Worm (Caenorhabditis elegans) whole organism, L3 larva: ENCODE results near the gene E04F6.6.

ENCODE experiments used
- R02D3.7 ChIP-seq: fragments of 150-350 bp; optimal IDR thresholded peaks from 2 replicates; lab custom pipeline; 2014; ENCODE audit warnings: missing biosample characterization, missing genetic modification characterization
- ceh-82 ChIP-seq: fragments of 150-350 bp; optimal IDR thresholded peaks from 2 replicates; lab custom pipeline; 2014; ENCODE audit warnings: missing biosample characterization, missing genetic modification characterization
- elt-2 ChIP-seq: sonication (generic microtip); optimal IDR thresholded peaks from 2 replicates; lab custom pipeline; 2016; ENCODE audit warnings: missing genetic modification reagents, mild to moderate bottlenecking, missing genetic modification characterization, missing compliant biosample characterization
- lin-39 ChIP-seq: fragments of 150-350 bp; optimal IDR thresholded peaks from 2 replicates; lab custom pipeline; 2018; ENCODE audit warnings: missing biosample characterization, missing genetic modification reagents, missing genetic modification characterization
- lsy-12 ChIP-seq: sonication (generic microtip); optimal IDR thresholded peaks from 2 replicates; lab custom pipeline; 2016; ENCODE audit warnings: mild to moderate bottlenecking, missing genetic modification characterization, missing compliant biosample characterization
- unc-62 ChIP-seq: fragments of 150-350 bp; sonication (generic microtip); optimal IDR thresholded peaks from 4 replicates; lab custom pipeline; 2014; ENCODE audit warnings: missing biosample characterization, missing genetic modification reagents, missing genetic modification characterization
- ztf-4 ChIP-seq: fragments of 150-350 bp; optimal IDR thresholded peaks from 2 replicates; lab custom pipeline; 2014; ENCODE audit warnings: missing biosample characterization, missing genetic modification characterization

DNA sequence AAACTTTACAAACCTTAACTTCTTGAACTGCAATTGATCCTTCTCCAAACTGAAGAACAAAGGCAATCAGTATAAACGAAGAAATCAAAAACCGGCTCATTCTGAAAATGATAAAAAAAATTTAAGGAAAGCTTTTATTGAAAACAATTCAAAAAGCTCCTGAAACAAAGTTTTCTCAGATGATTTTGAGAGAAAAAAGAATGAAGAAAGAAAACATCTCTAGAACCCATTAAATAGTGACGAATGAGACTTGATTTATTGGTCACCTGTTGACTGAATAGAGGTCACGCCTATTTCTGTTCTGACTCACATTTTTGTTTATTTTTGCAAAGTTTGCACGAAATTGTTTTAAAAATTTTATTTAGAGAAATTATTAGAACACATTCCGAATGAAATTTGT is 11.9 kb upstream of the E04F6.6 start, which contains the start of gene E04F6.8:
- TF ChIP-seq R02D3.7 (tag; lab: Kevin White, UChicago) = no peak
- TF ChIP-seq lsy-12 (tag; lab: Kevin White, UChicago) = no peak
- TF ChIP-seq ceh-82 (tag; lab: Kevin White, UChicago) = no peak
- TF ChIP-seq ztf-4 (tag; lab: Kevin White, UChicago) = no peak
- TF ChIP-seq lin-39 (tag; lab: Kevin White, UChicago) = no peak
- TF ChIP-seq elt-2 (tag; lab: Kevin White, UChicago) = no peak
- TF ChIP-seq unc-62 = no peak
